Worm (Caenorhabditis elegans): Measurements from ENCODE around the gene nspc-17.
A peak's percentile ranks its signal among the peaks of the same experiment; 100 is the strongest.

Gene nspc-17

DNA sequence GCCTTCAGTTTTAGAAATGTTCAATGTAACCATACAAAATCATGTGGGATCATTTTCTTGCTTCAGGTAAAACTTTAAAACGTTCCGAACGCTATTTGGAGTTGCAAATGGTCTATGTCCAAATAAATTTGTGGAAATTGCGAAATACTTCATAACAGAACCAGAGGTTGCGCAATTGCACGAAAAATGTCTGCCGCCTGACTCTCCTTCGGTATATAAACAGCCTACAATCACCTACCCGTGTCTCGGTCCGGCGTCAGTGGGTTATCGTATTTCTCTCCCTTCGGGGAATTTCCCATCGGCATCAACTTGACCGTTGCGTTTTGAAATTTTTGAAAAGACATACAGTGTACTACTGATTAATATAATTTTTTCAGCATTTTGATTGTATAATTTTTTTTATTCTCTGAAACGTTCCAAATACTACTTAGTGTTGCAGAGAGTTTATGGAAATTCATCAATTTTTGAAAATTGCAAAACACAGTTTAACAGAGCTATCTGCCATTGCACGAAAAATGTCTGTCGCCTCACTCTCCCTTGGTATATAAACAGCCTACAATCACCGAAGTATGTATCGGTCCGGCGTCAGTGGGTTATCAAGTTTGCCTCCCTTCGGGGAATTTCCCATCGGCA is 48.2 kb downstream of the nspc-17 start (continued):
- TF ChIP-seq ceh-63 (GFP tag; optimal IDR thresholded peaks at IDR 0.05) (no peak), ceh-88 (GFP tag; IDR thresholded peaks at IDR 0.05) (no peak; the same call in 1 of the 2 replicates), blmp-1 (tag; optimal IDR thresholded peaks at IDR 0.05) (no peak), hlh-4 (tag; optimal IDR thresholded peaks at IDR 0.05) (no peak), nhr-20 (tag; optimal IDR thresholded peaks at IDR 0.05) (peak; percentile 71), tbx-2 (tag; optimal IDR thresholded peaks at IDR 0.05) (peak; percentile 46), elt-3 (tag; optimal IDR thresholded peaks at IDR 0.05) (peak in 3 of 6 experiments; percentile 18 to 79 (median 66)), egl-27 (tag; optimal IDR thresholded peaks at IDR 0.05) (no peak)

Data from whole organism, L1 larva.